Worm (Caenorhabditis elegans) whole organism, midembryonic: Measurements from ENCODE around the gene C29F3.7.

Source experiments
- T22C8.4 ChIP-seq: fragments of 200-800 bp; sonication (Bioruptor generic); IDR thresholded peaks from 2 replicates; pipeline ENCODE4 v1.3.6; 2022; ENCODE audit warnings: missing genetic modification characterization, missing compliant biosample characterization
- cog-1 ChIP-seq: sonication (generic microtip); optimal IDR thresholded peaks from 2 replicates; lab custom pipeline; 2016; ENCODE audit warnings: missing genetic modification characterization, missing compliant biosample characterization
- flt-1 ChIP-seq: fragments of 200-800 bp; sonication (Bioruptor generic); IDR thresholded peaks from 2 replicates; pipeline ENCODE4 v1.3.6; 2022; ENCODE audit warnings: missing genetic modification characterization, missing compliant biosample characterization
- klf-2 ChIP-seq: fragments of 200-800 bp; sonication (Bioruptor generic); conservative IDR thresholded peaks from 2 replicates; pipeline ENCODE4 v1.3.6; 2022; ENCODE audit warnings: missing genetic modification reagents, missing genetic modification characterization, missing compliant biosample characterization
- med-1 ChIP-seq: sonication (generic microtip); optimal IDR thresholded peaks from 2 replicates; lab custom pipeline; 2017; ENCODE audit warnings: missing genetic modification characterization, mild to moderate bottlenecking, missing compliant biosample characterization, antibody characterized with exemption, missing genetic modification reagents; ENCODE audit not compliant: insufficient read depth
- ref-1 ChIP-seq: fragments of 200-800 bp; sonication (Bioruptor generic); conservative IDR thresholded peaks from 2 replicates; pipeline ENCODE4 v1.3.6; 2022; ENCODE audit warnings: missing genetic modification reagents, missing genetic modification characterization, missing compliant biosample characterization
- tab-1 ChIP-seq: fragments of 200-800 bp; sonication (Bioruptor generic); IDR thresholded peaks from 2 replicates; pipeline ENCODE4 v1.3.6; 2022; ENCODE audit warnings: missing genetic modification characterization, missing compliant biosample characterization
- ztf-23 ChIP-seq: fragments of 200-800 bp; sonication (Bioruptor generic); IDR thresholded peaks from 2 replicates; pipeline ENCODE4 v1.3.6; 2022; ENCODE audit warnings: missing genetic modification reagents, missing genetic modification characterization, missing compliant biosample characterization
- ztf-29 ChIP-seq: fragments of 200-800 bp; sonication (Bioruptor generic); IDR thresholded peaks from 2 replicates; pipeline ENCODE4 v1.3.6; 2022; ENCODE audit warnings: missing genetic modification reagents, missing genetic modification characterization, missing compliant biosample characterization

C29F3.7 gene

DNA sequence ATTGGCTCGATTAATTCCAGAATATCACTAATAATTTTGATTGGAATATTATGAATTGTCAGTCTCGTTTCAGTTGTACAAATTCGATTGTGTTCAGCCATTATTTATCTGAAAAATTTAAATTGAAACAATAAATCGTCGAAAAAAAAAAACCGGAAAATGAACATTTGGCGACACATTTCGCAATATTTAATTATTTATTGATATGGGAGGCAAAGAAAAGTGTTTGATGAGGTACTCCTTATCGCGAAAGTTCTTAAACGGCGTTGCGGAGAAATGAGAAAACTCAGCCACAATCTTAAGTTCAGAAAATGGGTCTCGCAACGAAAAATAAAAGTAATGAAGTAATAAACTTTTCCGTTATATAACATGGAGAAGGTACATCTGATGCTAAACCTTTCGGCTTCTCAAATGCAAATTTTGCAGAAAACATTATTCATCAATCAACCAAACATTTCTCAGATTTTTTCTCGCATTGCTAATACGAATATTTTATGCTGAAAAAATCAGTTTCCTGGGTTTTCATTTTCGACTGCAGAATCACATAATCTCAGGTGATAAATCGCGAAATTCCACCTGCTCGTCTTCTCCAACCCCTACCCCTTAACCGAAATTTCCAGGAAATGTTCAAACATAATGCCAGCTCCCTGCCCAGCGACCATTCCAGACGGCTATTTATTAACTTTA lies 45.1 kb downstream of the C29F3.7 start, which contains the start of the genes T06E6.15 and sri-7:
T06E6.15 (minus strand) TSS at position 101 of the 687 bp plus-strand sequence.
sri-7 (plus strand) TSS at position 637 of the 687 bp plus-strand sequence.
- TF ChIP-seq cog-1 (tag; lab: Kevin White, UChicago) (no peak), klf-2 (GFP tag; lab: Robert Waterston, UW) (no peak), ztf-29 (no peak), flt-1 (no peak), ztf-23 (GFP tag; lab: Robert Waterston, UW) (no peak), tab-1 (GFP tag; lab: Robert Waterston, UW) (no peak), med-1 (GFP tag; lab: Kevin White, UChicago) (no peak), T22C8.4 (no peak), ref-1 (GFP tag; lab: Robert Waterston, UW) (no peak)

DNA sequence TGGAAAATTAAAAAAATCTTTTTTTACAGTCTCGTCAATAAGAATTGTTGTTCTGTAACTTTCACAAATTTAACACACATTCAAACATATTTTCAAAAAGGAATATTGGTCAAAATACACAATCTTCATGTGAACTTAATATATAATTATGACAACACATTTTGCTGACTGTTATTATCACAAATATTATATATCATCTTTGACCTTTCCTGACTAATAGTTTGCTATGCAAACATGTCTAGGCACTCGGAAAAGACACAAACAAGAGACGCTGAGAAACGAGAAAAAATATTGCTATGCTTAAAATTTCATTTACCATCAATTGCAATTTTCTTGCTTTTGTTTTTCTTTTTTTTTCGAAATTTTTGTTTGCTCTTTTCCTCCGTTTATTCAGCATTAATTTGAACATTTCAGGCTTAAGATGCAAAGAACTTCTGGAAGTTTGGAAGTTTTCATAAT lies 47.2 kb downstream of the C29F3.7 start, which contains the start of gene fbxa-135:
fbxa-135 (plus strand) TSS at position 409 of the 459 bp plus-strand sequence.
- TF ChIP-seq cog-1 (tag; lab: Kevin White, UChicago) (no peak), med-1 (GFP tag; lab: Kevin White, UChicago) (no peak), flt-1 (no peak), klf-2 (GFP tag; lab: Robert Waterston, UW) (no peak), tab-1 (GFP tag; lab: Robert Waterston, UW) (no peak), ztf-23 (GFP tag; lab: Robert Waterston, UW) (no peak), ref-1 (GFP tag; lab: Robert Waterston, UW) (no peak), T22C8.4 (no peak), ztf-29 (no peak)

DNA sequence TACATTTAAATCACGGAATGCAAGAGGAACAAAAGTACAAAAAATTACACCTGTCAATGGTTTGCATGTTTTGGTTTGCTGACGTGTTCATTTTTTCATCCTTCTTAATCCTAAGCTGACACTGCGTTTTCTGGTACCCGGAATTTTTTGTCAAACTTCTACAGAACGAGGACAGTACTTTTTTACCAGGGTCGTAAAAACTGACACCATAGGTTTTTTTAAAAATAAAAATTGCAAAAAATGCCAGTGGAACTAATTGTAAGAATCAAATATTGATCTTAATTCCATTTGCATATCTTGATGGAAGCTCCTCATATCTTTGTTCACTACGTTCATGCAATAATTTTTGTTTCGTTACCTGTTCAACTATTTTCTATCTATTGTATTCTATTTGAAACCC lies 50.2 kb downstream of the C29F3.7 start, which contains the start of gene srh-258:
srh-258 (plus strand) TSS at position 301 of the 400 bp plus-strand sequence.
- TF ChIP-seq ref-1 (GFP tag; lab: Robert Waterston, UW) (no peak), med-1 (GFP tag; lab: Kevin White, UChicago) (no peak), ztf-29 (no peak), cog-1 (tag; lab: Kevin White, UChicago) (no peak), T22C8.4 (no peak), klf-2 (GFP tag; lab: Robert Waterston, UW) (no peak), flt-1 (no peak), tab-1 (GFP tag; lab: Robert Waterston, UW) (no peak)

DNA sequence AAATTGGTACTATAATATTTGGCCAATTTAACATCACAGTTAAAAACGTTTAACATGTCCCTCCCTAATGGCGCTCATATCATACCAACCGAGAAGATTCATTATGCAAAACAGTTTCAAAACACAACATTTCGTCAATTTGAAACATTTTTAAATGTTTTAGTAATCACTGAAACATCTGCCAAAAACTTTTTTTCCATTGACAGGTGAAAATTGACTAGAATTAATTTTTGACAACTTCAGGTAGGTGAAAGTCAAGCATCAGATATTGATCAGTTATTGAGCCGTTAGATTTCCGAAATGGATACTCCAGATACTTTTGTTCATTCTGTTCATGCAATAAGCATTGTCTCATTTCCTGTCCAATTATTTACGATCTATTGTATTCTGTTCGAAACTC lies 52.2 kb downstream of the C29F3.7 start, which contains the start of gene srh-257:
srh-257 (plus strand) TSS at position 301 of the 400 bp plus-strand sequence.
- TF ChIP-seq T22C8.4 (no peak), flt-1 (no peak), ztf-23 (GFP tag; lab: Robert Waterston, UW) (no peak), klf-2 (GFP tag; lab: Robert Waterston, UW) (no peak), ref-1 (GFP tag; lab: Robert Waterston, UW) (no peak), tab-1 (GFP tag; lab: Robert Waterston, UW) (no peak), med-1 (GFP tag; lab: Kevin White, UChicago) (no peak), cog-1 (tag; lab: Kevin White, UChicago) (no peak), ztf-29 (no peak)
